Fruit fly (Drosophila melanogaster) whole organism, embryonic: ENCODE measurements around the gene CG43798.
A peak's percentile ranks its signal among the peaks of the same experiment; 100 is the strongest.

ENCODE experiments used
- Aef1 ChIP-seq: fragments of 200-800 bp; sonication (Bioruptor generic); IDR thresholded peaks from 3 replicates; pipeline ENCODE4 v1.3.6; 2022; ENCODE audit warnings: missing biosample characterization, missing genetic modification characterization
- C15 ChIP-seq: fragments of 200-800 bp; sonication (Bioruptor generic); IDR thresholded peaks from 3 replicates; pipeline ENCODE4 v1.3.6; 2022; ENCODE audit warnings: missing biosample characterization, missing genetic modification characterization
- CG1024 ChIP-seq: fragments of 200-800 bp; sonication (Bioruptor generic); IDR thresholded peaks from 2 replicates; pipeline ENCODE4 v1.3.6; 2022; ENCODE audit warnings: missing biosample characterization, missing genetic modification characterization
- CG10366 ChIP-seq: fragments of 200-800 bp; sonication (Bioruptor generic); IDR thresholded peaks from 2 replicates; pipeline ENCODE4 v1.3.6; 2022; ENCODE audit warnings: missing biosample characterization, missing genetic modification characterization
- CG11247 ChIP-seq: fragments of 200-800 bp; sonication (Bioruptor generic); IDR thresholded peaks from 2 replicates; pipeline ENCODE4 v1.3.6; 2022; ENCODE audit warnings: missing biosample characterization, missing genetic modification characterization
- CG11456 ChIP-seq: fragments of 200-800 bp; sonication (Bioruptor generic); IDR thresholded peaks from 3 replicates; pipeline ENCODE4 v1.3.6; 2022; ENCODE audit warnings: missing biosample characterization, missing genetic modification characterization
- CG12942 ChIP-seq: fragments of 200-800 bp; sonication (Bioruptor generic); optimal IDR thresholded peaks from 3 replicates; lab custom pipeline; 2016; ENCODE audit warnings: missing biosample characterization, missing genetic modification characterization
- CG16779 ChIP-seq: fragments of 200-800 bp; sonication (Bioruptor generic); IDR thresholded peaks from 2 replicates; pipeline ENCODE4 v1.3.6; 2022; ENCODE audit warnings: missing biosample characterization, missing genetic modification characterization
- CG17612 ChIP-seq: fragments of 200-800 bp; sonication (Bioruptor generic); IDR thresholded peaks from 2 replicates; pipeline ENCODE4 v1.3.6; 2022; ENCODE audit warnings: missing biosample characterization, missing genetic modification characterization
- CG32772 ChIP-seq: fragments of 200-800 bp; sonication (Bioruptor generic); IDR thresholded peaks from 2 replicates; pipeline ENCODE4 v1.3.6; 2022; ENCODE audit warnings: missing biosample characterization, missing genetic modification characterization
- CG34422 ChIP-seq: fragments of 200-800 bp; sonication (Bioruptor generic); IDR thresholded peaks from 3 replicates; pipeline ENCODE4 v1.3.6; 2022; ENCODE audit warnings: missing biosample characterization, missing genetic modification characterization
- CG42726 ChIP-seq: fragments of 200-800 bp; sonication (Bioruptor generic); IDR thresholded peaks from 2 replicates; pipeline ENCODE4 v1.3.6; 2022; ENCODE audit warnings: missing biosample characterization, missing genetic modification characterization; ENCODE audit not compliant: partially characterized antibody
- CG4730 ChIP-seq: fragments of 200-800 bp; sonication (Bioruptor generic); IDR thresholded peaks from 2 replicates; pipeline ENCODE4 v1.3.6; 2022; ENCODE audit warnings: missing biosample characterization, missing genetic modification characterization
- CG6175 ChIP-seq: fragments of 200-800 bp; sonication (Bioruptor generic); IDR thresholded peaks from 3 replicates; pipeline ENCODE4 v1.3.6; 2022; ENCODE audit warnings: missing biosample characterization, missing genetic modification characterization
- CG7357 ChIP-seq: fragments of 200-800 bp; sonication (Bioruptor generic); IDR thresholded peaks from 3 replicates; pipeline ENCODE4 v1.3.6; 2022; ENCODE audit warnings: missing biosample characterization, missing genetic modification characterization
- CG8944 ChIP-seq: fragments of 200-800 bp; sonication (Bioruptor generic); optimal IDR thresholded peaks from 3 replicates; lab custom pipeline; 2016; ENCODE audit warnings: missing biosample characterization, missing genetic modification characterization
- CrebB ChIP-seq: fragments of 200-800 bp; sonication (Bioruptor generic); optimal IDR thresholded peaks from 3 replicates; lab custom pipeline; 2018; ENCODE audit warnings: missing biosample characterization, mild to moderate bottlenecking, missing genetic modification characterization
- Dref ChIP-seq: fragments of 200-800 bp; sonication (Bioruptor generic); IDR thresholded peaks from 2 replicates; pipeline ENCODE4 v1.3.6; 2022; ENCODE audit warnings: missing biosample characterization, missing genetic modification characterization
- Drgx ChIP-seq: fragments of 200-800 bp; sonication (Bioruptor generic); IDR thresholded peaks from 2 replicates; pipeline ENCODE4 v1.3.6; 2022; ENCODE audit warnings: missing biosample characterization, missing genetic modification characterization
- Ptx1 ChIP-seq: fragments of 200-800 bp; sonication (Bioruptor generic); IDR thresholded peaks from 2 replicates; pipeline ENCODE4 v1.3.6; 2022; ENCODE audit warnings: missing biosample characterization, missing genetic modification characterization
- Rx ChIP-seq: fragments of 200-800 bp; sonication (Bioruptor generic); IDR thresholded peaks from 2 replicates; pipeline ENCODE4 v1.3.6; 2022; ENCODE audit warnings: missing biosample characterization, missing genetic modification characterization
- Spps ChIP-seq: fragments of 200-800 bp; sonication (Bioruptor generic); optimal IDR thresholded peaks from 2 replicates; lab custom pipeline; 2018; ENCODE audit warnings: missing biosample characterization, mild to moderate bottlenecking, missing genetic modification characterization
- Stat92E ChIP-seq, 3 experiments: fragments of >200 bp in 2 of 3; fragments of 200-800 bp in 1 of 3; sonication (Bioruptor generic) in 1 of 3; optimal IDR thresholded peaks; 2 replicates each; lab custom pipeline; 2017 to 2019; ENCODE audit warnings: missing biosample characterization in 3 of 3, missing genetic modification characterization in 3 of 3, mild to moderate bottlenecking in 1 of 3, moderate library complexity in 1 of 3
- amos ChIP-seq: fragments of 200-800 bp; sonication (Bioruptor generic); IDR thresholded peaks from 2 replicates; pipeline ENCODE4 v1.3.6; 2022; ENCODE audit warnings: missing biosample characterization, missing genetic modification characterization; ENCODE audit not compliant: partially characterized antibody
- bsh ChIP-seq, 2 experiments: fragments of 200-800 bp; sonication (Bioruptor generic); optimal IDR thresholded peaks; 2 replicates each; lab custom pipeline; 2017 to 2018; ENCODE audit warnings: mild to moderate bottlenecking in 2 of 2, missing biosample characterization in 2 of 2, missing genetic modification characterization in 2 of 2, moderate library complexity in 1 of 2
- exex ChIP-seq: fragments of 200-800 bp; sonication (Bioruptor generic); optimal IDR thresholded peaks from 4 replicates; lab custom pipeline; 2018; ENCODE audit warnings: missing biosample characterization, mild to moderate bottlenecking, missing genetic modification characterization, moderate library complexity
- grau ChIP-seq: fragments of 200-800 bp; optimal IDR thresholded peaks from 3 replicates; lab custom pipeline; 2019; ENCODE audit warnings: missing biosample characterization, mild to moderate bottlenecking, missing genetic modification characterization, moderate library complexity
- ken ChIP-seq: fragments of 200-800 bp; sonication (Bioruptor generic); IDR thresholded peaks from 3 replicates; pipeline ENCODE4 v1.3.6; 2022; ENCODE audit warnings: missing biosample characterization, missing genetic modification characterization
- lmd ChIP-seq: fragments of 200-800 bp; sonication (Bioruptor generic); IDR thresholded peaks from 2 replicates; pipeline ENCODE4 v1.3.6; 2022; ENCODE audit warnings: missing biosample characterization, missing genetic modification characterization
- mld ChIP-seq: fragments of 200-800 bp; sonication (Bioruptor generic); IDR thresholded peaks from 3 replicates; pipeline ENCODE4 v1.3.6; 2022; ENCODE audit warnings: missing biosample characterization, missing genetic modification characterization; ENCODE audit not compliant: partially characterized antibody
- nerfin-2 ChIP-seq: fragments of 200-800 bp; sonication (Bioruptor generic); IDR thresholded peaks from 2 replicates; pipeline ENCODE4 v1.3.6; 2022; ENCODE audit warnings: missing biosample characterization, missing genetic modification characterization; ENCODE audit not compliant: partially characterized antibody
- pfk ChIP-seq: fragments of 200-800 bp; sonication (Bioruptor generic); optimal IDR thresholded peaks from 2 replicates; lab custom pipeline; 2018; ENCODE audit warnings: missing biosample characterization, mild to moderate bottlenecking, missing genetic modification characterization, moderate library complexity
- ranshi ChIP-seq: fragments of 200-800 bp; sonication (Bioruptor generic); IDR thresholded peaks from 2 replicates; pipeline ENCODE4 v1.3.6; 2022; ENCODE audit warnings: missing biosample characterization, missing genetic modification characterization
- ro ChIP-seq: fragments of 200-800 bp; sonication (Bioruptor generic); IDR thresholded peaks from 2 replicates; pipeline ENCODE4 v1.3.6; 2022; ENCODE audit warnings: missing biosample characterization, missing genetic modification characterization
- sens ChIP-seq: fragments of 200-800 bp; sonication (Bioruptor generic); peaks from one replicate; lab custom pipeline; 2016; ENCODE audit warnings: missing biosample characterization, missing genetic modification characterization
- slbo ChIP-seq: fragments of 200-800 bp; sonication (Bioruptor generic); IDR thresholded peaks from 2 replicates; pipeline ENCODE4 v1.3.6; 2022; ENCODE audit warnings: missing biosample characterization, missing genetic modification characterization
- unpg ChIP-seq: fragments of 200-800 bp; sonication (Bioruptor generic); optimal IDR thresholded peaks from 3 replicates; lab custom pipeline; 2018; ENCODE audit warnings: missing biosample characterization, mild to moderate bottlenecking, missing genetic modification characterization, moderate library complexity
- yki ChIP-seq: fragments of >200 bp; optimal IDR thresholded peaks from 3 replicates; lab custom pipeline; 2018
- zfh2 ChIP-seq: fragments of 200-800 bp; sonication (Bioruptor generic); optimal IDR thresholded peaks from 2 replicates; lab custom pipeline; 2016; ENCODE audit warnings: missing biosample characterization, missing genetic modification characterization

The CG43798 gene

DNA sequence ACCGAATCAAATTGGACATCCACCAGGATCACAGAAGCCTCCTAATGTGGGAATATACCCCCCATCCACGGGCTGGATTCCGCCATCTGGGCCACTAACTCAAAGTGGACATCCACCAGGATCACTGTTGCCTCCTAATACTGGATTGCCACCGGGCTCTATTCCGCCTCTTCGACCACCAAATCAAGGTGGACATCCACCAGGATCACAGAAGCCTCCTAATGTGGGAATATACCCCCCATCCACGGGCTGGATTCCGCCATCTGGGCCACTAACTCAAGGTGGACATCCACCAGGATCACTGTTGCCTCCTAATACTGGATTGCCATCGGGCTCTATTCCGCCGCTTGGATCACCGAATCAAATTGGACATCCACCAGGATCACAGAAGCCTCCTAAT is 1.9 kb upstream of the CG43798 start:
- TF ChIP-seq ro (GFP tag; lab: Robert Waterston, UW) (peak; percentile 40; the same call in 1 of the 2 replicates), CG4730 (0 out of 2 replicates have a peak, but pooled peaks have one; percentile 6), CG16779 (0 out of 2 replicates have a peak, but pooled peaks have one; percentile 40), slbo (GFP tag; lab: Robert Waterston, UW) (peak; percentile 6; the same call in 1 of the 2 replicates), CG7357 (GFP tag; lab: Robert Waterston, UW) (0 out of 3 replicates have a peak, but pooled peaks have one; percentile 27), Rx (GFP tag; lab: Robert Waterston, UW) (peak; percentile 33; the same call in 1 of the 2 replicates), Ptx1 (GFP tag; lab: Robert Waterston, UW) (0 out of 2 replicates have a peak, but pooled peaks have one; percentile 9), ken (GFP tag; lab: Robert Waterston, UW) (peak; percentile 50; the same call in 1 of the 3 replicates), CG32772 (peak; percentile 24; the same call in 1 of the 2 replicates), Aef1 (peak; percentile 32; the same call in 1 of the 3 replicates), CG11456 (GFP tag; lab: Robert Waterston, UW) (peak; percentile 71; the same call in 2 of the 3 replicates), Dref (GFP tag; lab: Robert Waterston, UW) (0 out of 2 replicates have a peak, but pooled peaks have one; percentile 30), CG10366 (peak; percentile 9; the same call in 1 of the 2 replicates), CG42726 (GFP tag; lab: Robert Waterston, UW) (peak; percentile 62; the same call in 1 of the 2 replicates), lmd (peak; percentile 23; the same call in 1 of the 2 replicates), CG11247 (GFP tag; lab: Robert Waterston, UW) (0 out of 2 replicates have a peak, but pooled peaks have one; percentile 11), CG17612 (GFP tag; lab: Robert Waterston, UW) (0 out of 2 replicates have a peak, but pooled peaks have one; percentile 14)

DNA sequence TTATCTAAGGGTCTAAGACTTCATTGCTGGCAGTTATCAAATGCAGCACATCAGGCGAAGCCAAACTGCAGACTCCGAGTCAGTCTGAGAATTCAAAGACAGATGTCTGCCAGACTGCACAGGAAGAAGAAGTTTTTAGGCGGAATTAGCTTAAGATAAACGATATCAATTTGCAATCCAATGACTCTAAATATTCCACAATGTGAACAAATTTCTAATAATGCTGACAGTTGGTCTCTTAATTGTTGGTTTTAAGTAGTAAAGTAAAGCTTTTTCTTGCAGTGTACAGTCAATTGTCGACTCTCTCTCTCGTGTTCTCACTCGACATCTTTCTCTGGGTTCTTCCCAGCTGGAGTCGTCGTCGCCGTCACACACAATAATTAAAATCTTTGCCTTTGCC is 2.0 kb downstream of the CG43798 start:
- TF ChIP-seq CG34422 (GFP tag; lab: Robert Waterston, UW) (no peak), bsh (GFP tag; optimal IDR thresholded peaks at IDR 0.05; lab: Kevin White, UChicago) (peak in 1 of 2 experiments; percentile 56), CG6175 (no peak), sens (GFP tag; lab: Kevin White, UChicago) (peak; percentile 88), CG1024 (GFP tag; lab: Robert Waterston, UW) (no peak), Drgx (GFP tag; lab: Robert Waterston, UW) (peak; percentile 59), amos (GFP tag; lab: Robert Waterston, UW) (no peak)

dm6 chr2L:4650752-4651453 is 4.1 kb downstream of the CG43798 start, which contains the start of gene CG3355:
Gene CG3355 (plus strand): TSS chr2L:4651403.
- TF ChIP-seq grau (tag; lab: Kevin White, UChicago) (no peak), CG8944 (GFP tag; lab: Kevin White, UChicago) (no peak), yki (lab: Kevin White, UChicago) (no peak), ranshi (GFP tag; lab: Robert Waterston, UW) (no peak), zfh2 (GFP tag; lab: Kevin White, UChicago) (no peak), unpg (GFP tag; lab: Kevin White, UChicago) (no peak), Spps (tag; lab: Kevin White, UChicago) (no peak), nerfin-2 (GFP tag; lab: Robert Waterston, UW) (no peak), exex (no peak), CrebB (tag; lab: Kevin White, UChicago) (no peak), mld (GFP tag; lab: Robert Waterston, UW) (no peak), pfk (GFP tag; lab: Kevin White, UChicago) (no peak), C15 (no peak), Stat92E (GFP tag; optimal IDR thresholded peaks at IDR 0.05; lab: Kevin White, UChicago) (no peak), CG12942 (no peak)
- TF ChIP-seq, all 482 proteins: peak for 0
